Fruit fly (Drosophila melanogaster) whole organism, embryonic: ENCODE data around the gene ETHR.

ENCODE experiments used
- Ada2b ChIP-seq: fragments of 200-800 bp; sonication (Bioruptor generic); IDR thresholded peaks from 2 replicates; pipeline ENCODE4 v1.3.6; 2022; ENCODE audit warnings: missing biosample characterization, missing genetic modification characterization
- Antp ChIP-seq: fragments of 200-800 bp; sonication (Bioruptor generic); optimal IDR thresholded peaks from 3 replicates; lab custom pipeline; 2016; ENCODE audit warnings: missing biosample characterization, missing genetic modification characterization
- Asciz ChIP-seq: fragments of 200-800 bp; sonication (Bioruptor generic); optimal IDR thresholded peaks from 2 replicates; lab custom pipeline; 2017; ENCODE audit warnings: missing biosample characterization, mild to moderate bottlenecking, missing genetic modification characterization, missing genetic modification reagents
- CG1024 ChIP-seq: fragments of 200-800 bp; sonication (Bioruptor generic); IDR thresholded peaks from 2 replicates; pipeline ENCODE4 v1.3.6; 2022; ENCODE audit warnings: missing biosample characterization, missing genetic modification characterization
- CG10274 ChIP-seq: fragments of 200-800 bp; sonication (Bioruptor generic); optimal IDR thresholded peaks from 3 replicates; lab custom pipeline; 2017; ENCODE audit warnings: missing biosample characterization, mild to moderate bottlenecking, missing genetic modification characterization
- CG12769 ChIP-seq: fragments of 200-800 bp; sonication (Bioruptor generic); optimal IDR thresholded peaks from 2 replicates; lab custom pipeline; 2019; ENCODE audit warnings: missing biosample characterization, mild to moderate bottlenecking, missing genetic modification characterization, moderate library complexity
- CG12942 ChIP-seq: fragments of 200-800 bp; sonication (Bioruptor generic); optimal IDR thresholded peaks from 3 replicates; lab custom pipeline; 2016; ENCODE audit warnings: missing biosample characterization, missing genetic modification characterization
- CG13123 ChIP-seq: fragments of 200-800 bp; sonication (Bioruptor generic); optimal IDR thresholded peaks from 2 replicates; lab custom pipeline; 2016; ENCODE audit warnings: missing biosample characterization, missing genetic modification characterization
- CG13296 ChIP-seq: fragments of 200-800 bp; sonication (Bioruptor generic); optimal IDR thresholded peaks from 3 replicates; lab custom pipeline; 2018; ENCODE audit warnings: missing biosample characterization, mild to moderate bottlenecking, missing genetic modification characterization
- CG14441 ChIP-seq: fragments of 200-800 bp; sonication (Bioruptor generic); IDR thresholded peaks from 2 replicates; pipeline ENCODE4 v1.3.6; 2022; ENCODE audit warnings: missing biosample characterization, missing genetic modification characterization
- CG17328 ChIP-seq: fragments of 200-800 bp; sonication (Bioruptor generic); IDR thresholded peaks from 2 replicates; pipeline ENCODE4 v1.3.6; 2022; ENCODE audit warnings: missing biosample characterization, missing genetic modification characterization
- CG17612 ChIP-seq: fragments of 200-800 bp; sonication (Bioruptor generic); IDR thresholded peaks from 2 replicates; pipeline ENCODE4 v1.3.6; 2022; ENCODE audit warnings: missing biosample characterization, missing genetic modification characterization
- CG18599 ChIP-seq: fragments of 200-800 bp; sonication (Bioruptor generic); optimal IDR thresholded peaks from 3 replicates; lab custom pipeline; 2017; ENCODE audit warnings: missing biosample characterization, missing genetic modification characterization, mild to moderate bottlenecking, moderate library complexity, missing genetic modification reagents
- CG2129 ChIP-seq: fragments of 200-800 bp; sonication (Bioruptor generic); IDR thresholded peaks from 2 replicates; pipeline ENCODE4 v1.3.6; 2022; ENCODE audit warnings: missing biosample characterization, missing genetic modification characterization; ENCODE audit not compliant: partially characterized antibody
- CG2202 ChIP-seq: fragments of 200-800 bp; sonication (Bioruptor generic); optimal IDR thresholded peaks from 2 replicates; lab custom pipeline; 2018; ENCODE audit warnings: missing biosample characterization, mild to moderate bottlenecking, missing genetic modification characterization
- CG2875 ChIP-seq: fragments of 200-800 bp; sonication (Bioruptor generic); optimal IDR thresholded peaks from 2 replicates; lab custom pipeline; 2017; ENCODE audit warnings: missing biosample characterization, mild to moderate bottlenecking, missing genetic modification characterization, missing genetic modification reagents
- CG33557 ChIP-seq: fragments of 200-800 bp; sonication (Bioruptor generic); optimal IDR thresholded peaks from 2 replicates; lab custom pipeline; 2019; ENCODE audit warnings: missing biosample characterization, mild to moderate bottlenecking, missing genetic modification characterization, moderate library complexity
- CG3407 ChIP-seq: fragments of 200-800 bp; sonication (Bioruptor generic); optimal IDR thresholded peaks from 2 replicates; lab custom pipeline; 2018; ENCODE audit warnings: missing biosample characterization, mild to moderate bottlenecking, missing genetic modification characterization
- CG6254 ChIP-seq: fragments of 200-800 bp; sonication (Bioruptor generic); optimal IDR thresholded peaks from 3 replicates; lab custom pipeline; 2017; ENCODE audit warnings: mild to moderate bottlenecking, missing biosample characterization, missing genetic modification reagents, missing genetic modification characterization
- CG8281 ChIP-seq: fragments of 200-800 bp; sonication (Bioruptor generic); optimal IDR thresholded peaks from 2 replicates; lab custom pipeline; 2018; ENCODE audit warnings: missing biosample characterization, mild to moderate bottlenecking, missing genetic modification characterization, moderate library complexity
- CG8388 ChIP-seq: fragments of 200-800 bp; sonication (Bioruptor generic); optimal IDR thresholded peaks from 2 replicates; lab custom pipeline; 2019; ENCODE audit warnings: missing biosample characterization, mild to moderate bottlenecking, missing genetic modification characterization, moderate library complexity
- CG9609 ChIP-seq: fragments of 200-800 bp; sonication (Bioruptor generic); optimal IDR thresholded peaks from 3 replicates; lab custom pipeline; 2016; ENCODE audit warnings: missing biosample characterization, missing genetic modification characterization
- D19A ChIP-seq: fragments of 200-800 bp; optimal IDR thresholded peaks from 3 replicates; lab custom pipeline; 2019; ENCODE audit warnings: missing biosample characterization, mild to moderate bottlenecking, missing genetic modification characterization, moderate library complexity
- Fer3 ChIP-seq: fragments of 200-800 bp; sonication (Bioruptor generic); optimal IDR thresholded peaks from 2 replicates; lab custom pipeline; 2018; ENCODE audit warnings: missing biosample characterization, mild to moderate bottlenecking, missing genetic modification characterization, moderate library complexity
- H15 ChIP-seq: fragments of 200-800 bp; sonication (Bioruptor generic); IDR thresholded peaks from 3 replicates; pipeline ENCODE4 v1.3.6; 2022; ENCODE audit warnings: missing biosample characterization, missing genetic modification characterization
- Hey ChIP-seq: fragments of 200-800 bp; sonication (Bioruptor generic); optimal IDR thresholded peaks from 3 replicates; lab custom pipeline; 2018; ENCODE audit warnings: missing biosample characterization, mild to moderate bottlenecking, missing genetic modification characterization
- Hr3 ChIP-seq: fragments of 200-800 bp; sonication (Bioruptor generic); optimal IDR thresholded peaks from 3 replicates; lab custom pipeline; 2016; ENCODE audit warnings: missing biosample characterization, missing genetic modification characterization
- Lpt ChIP-seq: fragments of >200 bp; optimal IDR thresholded peaks from 2 replicates; lab custom pipeline; 2018; ENCODE audit warnings: missing biosample characterization, missing genetic modification characterization
- NFAT ChIP-seq: fragments of 200-800 bp; sonication (Bioruptor generic); IDR thresholded peaks from 2 replicates; pipeline ENCODE4 v1.3.6; 2022; ENCODE audit warnings: missing biosample characterization, missing genetic modification characterization
- Neu2 ChIP-seq: fragments of 200-800 bp; sonication (Bioruptor generic); optimal IDR thresholded peaks from 3 replicates; lab custom pipeline; 2016; ENCODE audit warnings: missing biosample characterization, missing genetic modification characterization, borderline replicate concordance
- Oaz ChIP-seq: fragments of 200-800 bp; sonication (Bioruptor generic); IDR thresholded peaks from 2 replicates; pipeline ENCODE4 v1.3.6; 2022; ENCODE audit warnings: missing biosample characterization, missing genetic modification characterization
- Rfx ChIP-seq: fragments of 200-800 bp; sonication (Bioruptor generic); IDR thresholded peaks from 2 replicates; pipeline ENCODE4 v1.3.6; 2022; ENCODE audit warnings: missing biosample characterization, missing genetic modification characterization
- bcd ChIP-seq: fragments of 200-800 bp; sonication (Bioruptor generic); optimal IDR thresholded peaks from 2 replicates; lab custom pipeline; 2017; ENCODE audit warnings: missing biosample characterization, mild to moderate bottlenecking, missing genetic modification characterization
- btn ChIP-seq: fragments of 200-800 bp; sonication (Bioruptor generic); optimal IDR thresholded peaks from 2 replicates; lab custom pipeline; 2016; ENCODE audit warnings: missing biosample characterization, missing genetic modification characterization
- cad ChIP-seq: fragments of >200 bp; optimal IDR thresholded peaks from 2 replicates; lab custom pipeline; 2017; ENCODE audit warnings: missing biosample characterization, missing genetic modification characterization
- gem ChIP-seq: fragments of 200-800 bp; sonication (Bioruptor generic); optimal IDR thresholded peaks from 2 replicates; lab custom pipeline; 2019; ENCODE audit warnings: missing biosample characterization, mild to moderate bottlenecking, missing genetic modification characterization, moderate library complexity
- grau ChIP-seq: fragments of 200-800 bp; optimal IDR thresholded peaks from 3 replicates; lab custom pipeline; 2019; ENCODE audit warnings: missing biosample characterization, mild to moderate bottlenecking, missing genetic modification characterization, moderate library complexity
- jumu ChIP-seq: fragments of 200-800 bp; sonication (Bioruptor generic); optimal IDR thresholded peaks from 3 replicates; lab custom pipeline; 2016; ENCODE audit warnings: missing biosample characterization, missing genetic modification characterization
- lola ChIP-seq, 3 experiments: fragments of >200 bp in 2 of 3; fragments of 200-800 bp in 1 of 3; sonication (Bioruptor generic) in 1 of 3; optimal IDR thresholded peaks; 2 replicates each; lab custom pipeline; 2017 to 2019; ENCODE audit warnings: missing biosample characterization in 3 of 3, missing genetic modification characterization in 3 of 3, mild to moderate bottlenecking in 1 of 3, moderate library complexity in 1 of 3
- p53 ChIP-seq: fragments of 200-800 bp; sonication (Bioruptor generic); optimal IDR thresholded peaks from 2 replicates; lab custom pipeline; 2016; ENCODE audit warnings: missing biosample characterization, missing genetic modification characterization
- pnt ChIP-seq: fragments of 200-800 bp; sonication (Bioruptor generic); optimal IDR thresholded peaks from 3 replicates; lab custom pipeline; 2016; ENCODE audit warnings: missing biosample characterization, missing genetic modification characterization
- ro ChIP-seq: fragments of 200-800 bp; sonication (Bioruptor generic); IDR thresholded peaks from 2 replicates; pipeline ENCODE4 v1.3.6; 2022; ENCODE audit warnings: missing biosample characterization, missing genetic modification characterization
- scrt ChIP-seq: fragments of 200-800 bp; sonication (Bioruptor generic); optimal IDR thresholded peaks from 2 replicates; lab custom pipeline; 2018; ENCODE audit warnings: missing biosample characterization, mild to moderate bottlenecking, missing genetic modification characterization, moderate library complexity
- shn ChIP-seq: fragments of 200-800 bp; sonication (Bioruptor generic); optimal IDR thresholded peaks from 3 replicates; lab custom pipeline; 2016; ENCODE audit warnings: missing biosample characterization, missing genetic modification characterization
- sob ChIP-seq: fragments of 200-800 bp; sonication (Bioruptor generic); IDR thresholded peaks from 2 replicates; pipeline ENCODE4 v1.3.6; 2022; ENCODE audit warnings: missing biosample characterization, missing genetic modification characterization
- sr ChIP-seq: fragments of 200-800 bp; sonication (Bioruptor generic); IDR thresholded peaks from 3 replicates; pipeline ENCODE4 v1.3.6; 2022; ENCODE audit warnings: missing biosample characterization, missing genetic modification characterization
- stc ChIP-seq: fragments of 200-800 bp; sonication (Bioruptor generic); IDR thresholded peaks from 2 replicates; pipeline ENCODE4 v1.3.6; 2022; ENCODE audit warnings: missing biosample characterization, missing genetic modification characterization
- unpg ChIP-seq: fragments of 200-800 bp; sonication (Bioruptor generic); optimal IDR thresholded peaks from 3 replicates; lab custom pipeline; 2018; ENCODE audit warnings: missing biosample characterization, mild to moderate bottlenecking, missing genetic modification characterization, moderate library complexity
- yki ChIP-seq: fragments of >200 bp; optimal IDR thresholded peaks from 3 replicates; lab custom pipeline; 2018
- zen ChIP-seq: fragments of 200-800 bp; sonication (Bioruptor generic); optimal IDR thresholded peaks from 3 replicates; lab custom pipeline; 2018; ENCODE audit warnings: missing biosample characterization, mild to moderate bottlenecking, missing genetic modification characterization, moderate library complexity
- zfh1 ChIP-seq: fragments of 200-800 bp; sonication (Bioruptor generic); IDR thresholded peaks from 3 replicates; pipeline ENCODE4 v1.3.6; 2022; ENCODE audit warnings: missing biosample characterization, missing genetic modification characterization

Gene ETHR

DNA sequence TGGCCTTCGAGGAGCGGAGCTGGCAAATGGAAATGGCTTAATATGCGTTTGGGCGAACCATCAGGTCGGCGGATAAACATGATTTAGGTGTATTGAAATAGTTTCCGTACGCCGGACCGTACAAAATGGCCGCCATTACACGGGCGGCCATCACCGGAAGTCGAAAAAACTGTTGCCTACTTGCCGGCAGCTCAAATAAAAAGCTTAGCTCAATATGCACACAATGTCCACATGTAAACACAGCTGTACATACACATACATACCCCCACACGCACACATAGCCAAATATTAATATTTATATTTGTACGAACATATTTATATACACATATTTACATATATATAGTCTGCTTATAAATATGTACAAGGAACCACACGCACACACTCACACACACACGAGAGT, 16.4 kb downstream of the ETHR start (continued):
- no peak for TF ChIP-seq CG13123 (GFP tag; lab: Kevin White, UChicago)
- peak; percentile 35 for TF ChIP-seq gem (tag; lab: Kevin White, UChicago)
- TF ChIP-seq CG12769 (tag; lab: Kevin White, UChicago): no peak
- no peak for TF ChIP-seq cad (GFP tag; lab: Kevin White, UChicago)
- no peak for TF ChIP-seq Hr3 (GFP tag; lab: Kevin White, UChicago)
- TF ChIP-seq Hey: no peak
- peak; percentile 53; the same call in 2 of the 3 replicates for TF ChIP-seq zfh1 (GFP tag; lab: Robert Waterston, UW)
- peak; percentile 37; the same call in 1 of the 2 replicates for TF ChIP-seq Ada2b
- peak; percentile 61; the same call in 1 of the 2 replicates for TF ChIP-seq stc (GFP tag; lab: Robert Waterston, UW)
- peak; percentile 48 for TF ChIP-seq unpg (GFP tag; lab: Kevin White, UChicago)
- peak; percentile 60; the same call in 1 of the 3 replicates for TF ChIP-seq sr (GFP tag; lab: Robert Waterston, UW)
- TF ChIP-seq yki (lab: Kevin White, UChicago): no peak
- TF ChIP-seq Asciz (GFP tag; lab: Kevin White, UChicago): peak; percentile 37
- no peak for TF ChIP-seq CG10274 (GFP tag; lab: Kevin White, UChicago)
- 0 out of 2 replicates have a peak, but pooled peaks have one; percentile 44 for TF ChIP-seq CG17328
- no peak for TF ChIP-seq pnt
- TF ChIP-seq CG17612 (GFP tag; lab: Robert Waterston, UW): 0 out of 2 replicates have a peak, but pooled peaks have one; percentile 18
- TF ChIP-seq CG8388 (GFP tag; lab: Kevin White, UChicago): peak; percentile 35
- TF ChIP-seq Lpt (GFP tag; lab: Kevin White, UChicago): no peak
- TF ChIP-seq CG2202 (tag; lab: Kevin White, UChicago): peak; percentile 1
- TF ChIP-seq Rfx (GFP tag; lab: Robert Waterston, UW): peak; percentile 58; the same call in 1 of the 2 replicates
- peak; percentile 15 for TF ChIP-seq scrt
- no peak for TF ChIP-seq CG9609 (GFP tag; lab: Kevin White, UChicago)
- no peak for TF ChIP-seq jumu (GFP tag; lab: Kevin White, UChicago)
- TF ChIP-seq CG18599 (GFP tag; lab: Kevin White, UChicago): peak; percentile 16
- no peak for TF ChIP-seq ro (GFP tag; lab: Robert Waterston, UW)
- peak; percentile 11 for TF ChIP-seq grau (tag; lab: Kevin White, UChicago)
- TF ChIP-seq CG6254: peak; percentile 26
- TF ChIP-seq Antp: no peak
- TF ChIP-seq bcd (GFP tag; lab: Kevin White, UChicago): peak; percentile 26
- TF ChIP-seq Fer3 (tag; lab: Kevin White, UChicago): peak; percentile 40
- TF ChIP-seq CG2875: peak; percentile 50
- no peak for TF ChIP-seq D19A
- peak; percentile 34; the same call in 1 of the 2 replicates for TF ChIP-seq CG1024
- TF ChIP-seq CG3407 (GFP tag; lab: Kevin White, UChicago): peak; percentile 47
- TF ChIP-seq CG8281 (tag; lab: Kevin White, UChicago): no peak
- TF ChIP-seq Neu2 (GFP tag; lab: Kevin White, UChicago): no peak
- TF ChIP-seq CG33557: peak; percentile 27
- TF ChIP-seq NFAT: 0 out of 2 replicates have a peak, but pooled peaks have one; percentile 27
- TF ChIP-seq CG13296: peak; percentile 7
- TF ChIP-seq CG2129 (GFP tag; lab: Robert Waterston, UW): no peak
- TF ChIP-seq H15 (GFP tag; lab: Robert Waterston, UW): 0 out of 3 replicates have a peak, but pooled peaks have one; percentile 54
- 0 out of 2 replicates have a peak, but pooled peaks have one; percentile 17 for TF ChIP-seq Oaz (GFP tag; lab: Robert Waterston, UW)
- no peak for TF ChIP-seq lola (GFP tag; optimal IDR thresholded peaks at IDR 0.05; lab: Kevin White, UChicago)
- no peak for TF ChIP-seq CG12942 (GFP tag; lab: Kevin White, UChicago)
- no peak for TF ChIP-seq p53 (GFP tag; lab: Kevin White, UChicago)
- TF ChIP-seq sob (GFP tag; lab: Robert Waterston, UW): peak; percentile 66
- peak; percentile 54; the same call in 1 of the 2 replicates for TF ChIP-seq CG14441 (GFP tag; lab: Robert Waterston, UW)
- TF ChIP-seq shn (GFP tag; lab: Kevin White, UChicago): no peak
- peak; percentile 27 for TF ChIP-seq zen (tag; lab: Kevin White, UChicago)
- TF ChIP-seq btn: no peak
